Worm (Caenorhabditis elegans): ENCODE data around the gene nlp-9.
A peak's percentile ranks its signal among the peaks of the same experiment; 100 is the strongest.

nlp-9 gene

ce11 chrV:4218268-4218667, 1.2 kb upstream of the nlp-9 start (continued):
- TF ChIP-seq lsy-2 (tag; optimal IDR thresholded peaks at IDR 0.05) (peak in 1 of 2 experiments; percentile 7), lin-39 (tag; optimal IDR thresholded peaks at IDR 0.05) (no peak), dve-1 (tag; optimal IDR thresholded peaks at IDR 0.05; ENCODE audit: insufficient read depth) (no peak), aha-1 (tag) (peak; percentile 92)

ce11 chrV:4236118-4236517, 16.7 kb downstream of the nlp-9 start, which contains the start of gene nlp-13:
TSS of gene nlp-13 (plus strand) at chrV:4236418.
- TF ChIP-seq egl-43 (GFP tag; IDR thresholded peaks at IDR 0.05): no peak
- no peak for TF ChIP-seq hmg-1.1 (GFP tag; IDR thresholded peaks at IDR 0.05)
- no peak for TF ChIP-seq spr-1 (tag; optimal IDR thresholded peaks at IDR 0.05)
- no peak for TF ChIP-seq spr-3 (GFP tag; optimal IDR thresholded peaks at IDR 0.05)
- no peak for TF ChIP-seq ceh-28 (tag; optimal IDR thresholded peaks at IDR 0.05)

ce11 chrV:4240292-4240691, 20.9 kb downstream of the nlp-9 start, which contains the start of gene srh-204:
TSS of gene srh-204 (minus strand) at chrV:4240392.
- TF ChIP-seq unc-130 (GFP tag; optimal IDR thresholded peaks at IDR 0.05): no peak
- TF ChIP-seq aha-1 (tag): peak; percentile 86
- no peak for TF ChIP-seq ctbp-1 (GFP tag; IDR thresholded peaks at IDR 0.05)

ce11 chrV:4241555-4241954, 22.1 kb downstream of the nlp-9 start:
- TF ChIP-seq sdz-12 (GFP tag; optimal IDR thresholded peaks at IDR 0.05) (no peak), unc-62 (GFP tag; optimal IDR thresholded peaks at IDR 0.05 in 1 of 2) (peak in 1 of 2 experiments; percentile 91), unc-62 (tag; optimal IDR thresholded peaks at IDR 0.05) (no peak), nhr-6 (tag; optimal IDR thresholded peaks at IDR 0.05) (no peak), T20F7.1 (GFP tag; optimal IDR thresholded peaks at IDR 0.05) (no peak)

ce11 chrV:4242431-4242830, 23.0 kb downstream of the nlp-9 start, which contains the start of gene srt-12:
TSS of gene srt-12 (minus strand) at chrV:4242531.
- TF ChIP-seq Y75B8A.6 (GFP tag; IDR thresholded peaks at IDR 0.05) (no peak), mdt-29 (GFP tag; IDR thresholded peaks at IDR 0.05) (no peak), nhr-48 (tag; optimal IDR thresholded peaks at IDR 0.05) (no peak), cey-2 (tag; optimal IDR thresholded peaks at IDR 0.05; ENCODE audit: borderline replicate concordance, insufficient read depth) (no peak), lin-38 (GFP tag; IDR thresholded peaks at IDR 0.05) (no peak), sdz-12 (GFP tag; optimal IDR thresholded peaks at IDR 0.05) (no peak), fkh-10 (GFP tag; optimal IDR thresholded peaks at IDR 0.05) (no peak), skn-1 (tag; optimal IDR thresholded peaks at IDR 0.05) (no peak), lir-3 (tag; optimal IDR thresholded peaks at IDR 0.05) (no peak), snpc-4 (tag; optimal IDR thresholded peaks at IDR 0.05) (no peak), mes-2 (tag; optimal IDR thresholded peaks at IDR 0.05; ENCODE audit: poor library complexity, severe bottlenecking) (no peak), T20F7.1 (GFP tag; optimal IDR thresholded peaks at IDR 0.05) (no peak), ceh-28 (tag; optimal IDR thresholded peaks at IDR 0.05) (no peak), daf-8 (GFP tag; IDR thresholded peaks at IDR 0.05) (no peak), R02D3.7 (tag; optimal IDR thresholded peaks at IDR 0.05) (no peak), F49E8.2 (tag; optimal IDR thresholded peaks at IDR 0.05; ENCODE audit: borderline replicate concordance) (no peak), set-16 (GFP tag; IDR thresholded peaks at IDR 0.05) (no peak)

- TF ChIP-seq daf-12 (tag; optimal IDR thresholded peaks at IDR 0.05): no peak
- TF ChIP-seq ztf-7 (tag; optimal IDR thresholded peaks at IDR 0.05): no peak
- TF ChIP-seq spr-1 (tag; optimal IDR thresholded peaks at IDR 0.05): no peak
- no peak for TF ChIP-seq ZK546.5 (tag; optimal IDR thresholded peaks at IDR 0.05)
- TF ChIP-seq F49E8.2 (tag; optimal IDR thresholded peaks at IDR 0.05; ENCODE audit: borderline replicate concordance): no peak
- no peak for TF ChIP-seq Y75B8A.6 (GFP tag; IDR thresholded peaks at IDR 0.05)
- no peak for TF ChIP-seq zip-2 (tag; optimal IDR thresholded peaks at IDR 0.05)
- no peak for TF ChIP-seq jun-1 (tag; optimal IDR thresholded peaks at IDR 0.05)
- no peak for TF ChIP-seq cey-2 (tag; optimal IDR thresholded peaks at IDR 0.05; ENCODE audit: borderline replicate concordance, insufficient read depth)
- TF ChIP-seq unc-62 (GFP tag; optimal IDR thresholded peaks at IDR 0.05 in 1 of 2): no peak
- TF ChIP-seq unc-62 (tag; optimal IDR thresholded peaks at IDR 0.05): no peak
- no peak for TF ChIP-seq nhr-11 (tag; optimal IDR thresholded peaks at IDR 0.05)
- no peak for TF ChIP-seq attf-4 (tag; optimal IDR thresholded peaks at IDR 0.05)
Observed at ce11 chrV:4248359-4248758, 28.9 kb downstream of the nlp-9 start.
